Worm (Caenorhabditis elegans) whole organism, mixed stage, embryonic: Measurements from ENCODE around the gene F02E8.4.
A peak's percentile ranks its signal among the peaks of the same experiment; 100 is the strongest.

Experiments used
- M03D4.4 ChIP-seq: sonication (generic microtip); optimal IDR thresholded peaks from 2 replicates; lab custom pipeline; 2017; ENCODE audit warnings: mild to moderate bottlenecking, missing genetic modification characterization, missing compliant biosample characterization
- bed-3 ChIP-seq: fragments of 200-800 bp; sonication (Bioruptor generic); optimal IDR thresholded peaks from 3 replicates; lab custom pipeline; 2018; ENCODE audit warnings: mild to moderate bottlenecking, missing genetic modification characterization, moderate library complexity, missing compliant biosample characterization
- blmp-1 ChIP-seq: fragments of 150-350 bp; optimal IDR thresholded peaks from 2 replicates; lab custom pipeline; 2014; ENCODE audit warnings: missing biosample characterization, missing genetic modification characterization
- ceh-39 ChIP-seq: fragments of 150-350 bp; optimal IDR thresholded peaks from 2 replicates; lab custom pipeline; 2014; ENCODE audit warnings: missing biosample characterization, missing genetic modification characterization
- ceh-83 ChIP-seq: fragments of 200-800 bp; sonication (Bioruptor generic); optimal IDR thresholded peaks from 2 replicates; lab custom pipeline; 2018; ENCODE audit warnings: mild to moderate bottlenecking, missing genetic modification characterization, missing compliant biosample characterization
- ces-1 ChIP-seq: fragments of 150-350 bp; optimal IDR thresholded peaks from 2 replicates; lab custom pipeline; 2014; ENCODE audit warnings: missing biosample characterization, missing genetic modification reagents, missing genetic modification characterization
- cnd-1 ChIP-seq: fragments of 200-800 bp; sonication (Bioruptor generic); optimal IDR thresholded peaks from 2 replicates; lab custom pipeline; 2018; ENCODE audit warnings: mild to moderate bottlenecking, missing genetic modification characterization, missing compliant biosample characterization
- elt-1 ChIP-seq: sonication (generic microtip); optimal IDR thresholded peaks from 2 replicates; lab custom pipeline; 2017; ENCODE audit warnings: missing genetic modification characterization, mild to moderate bottlenecking, missing compliant biosample characterization, antibody characterized with exemption, moderate library complexity, borderline replicate concordance; ENCODE audit not compliant: insufficient read depth
- elt-3 ChIP-seq: fragments of 150-350 bp; optimal IDR thresholded peaks from 2 replicates; lab custom pipeline; 2014; ENCODE audit warnings: missing biosample characterization, missing genetic modification characterization
- ham-2 ChIP-seq: fragments of 200-800 bp; sonication (Bioruptor generic); optimal IDR thresholded peaks from 2 replicates; lab custom pipeline; 2018; ENCODE audit warnings: mild to moderate bottlenecking, missing genetic modification characterization, missing compliant biosample characterization
- lin-13 ChIP-seq: fragments of 150-350 bp; optimal IDR thresholded peaks from 2 replicates; lab custom pipeline; 2014; ENCODE audit warnings: missing biosample characterization, missing genetic modification characterization
- lin-32 ChIP-seq: fragments of 200-800 bp; sonication (Bioruptor generic); optimal IDR thresholded peaks from 2 replicates; lab custom pipeline; 2018; ENCODE audit warnings: mild to moderate bottlenecking, missing genetic modification characterization, missing compliant biosample characterization
- lsy-2 ChIP-seq: fragments of 150-350 bp; optimal IDR thresholded peaks from 2 replicates; lab custom pipeline; 2014; ENCODE audit warnings: missing biosample characterization, missing genetic modification characterization
- mab-5 ChIP-seq: fragments of 150-350 bp; optimal IDR thresholded peaks from 2 replicates; lab custom pipeline; 2014; ENCODE audit warnings: missing biosample characterization, missing genetic modification characterization
- mep-1 ChIP-seq: fragments of 150-350 bp; optimal IDR thresholded peaks from 2 replicates; lab custom pipeline; 2017; ENCODE audit warnings: missing biosample characterization, missing genetic modification reagents, missing genetic modification characterization, inconsistent platforms
- nhr-12 ChIP-seq: fragments of 150-350 bp; optimal IDR thresholded peaks from 2 replicates; lab custom pipeline; 2014; ENCODE audit warnings: missing biosample characterization, missing genetic modification characterization
- nhr-237 ChIP-seq: fragments of 150-350 bp; optimal IDR thresholded peaks from 2 replicates; lab custom pipeline; 2014; ENCODE audit warnings: missing biosample characterization, missing genetic modification characterization
- nhr-28 ChIP-seq: fragments of 150-350 bp; optimal IDR thresholded peaks from 2 replicates; lab custom pipeline; 2014; ENCODE audit warnings: missing biosample characterization, missing genetic modification characterization
- nhr-76 ChIP-seq: sonication (generic microtip); optimal IDR thresholded peaks from 2 replicates; lab custom pipeline; 2017; ENCODE audit warnings: missing biosample characterization, missing genetic modification characterization
- pha-4 ChIP-seq: fragments of 150-350 bp; optimal IDR thresholded peaks from 2 replicates; lab custom pipeline; 2018; ENCODE audit warnings: missing biosample characterization, missing genetic modification reagents, missing genetic modification characterization
- unc-120 ChIP-seq: sonication (generic microtip); optimal IDR thresholded peaks from 2 replicates; lab custom pipeline; 2017; ENCODE audit warnings: missing genetic modification characterization, missing compliant biosample characterization; ENCODE audit not compliant: poor library complexity, severe bottlenecking
- unc-39 ChIP-seq: fragments of 150-350 bp; optimal IDR thresholded peaks from 2 replicates; lab custom pipeline; 2014; ENCODE audit warnings: missing biosample characterization, missing genetic modification characterization
- unc-62 ChIP-seq: fragments of 150-350 bp; optimal IDR thresholded peaks from 2 replicates; lab custom pipeline; 2014; ENCODE audit warnings: missing biosample characterization, missing genetic modification reagents, missing genetic modification characterization
- zip-8 ChIP-seq: fragments of 150-350 bp; optimal IDR thresholded peaks from 2 replicates; lab custom pipeline; 2014; ENCODE audit warnings: missing biosample characterization, missing genetic modification characterization
- ztf-11 ChIP-seq: fragments of 150-350 bp; optimal IDR thresholded peaks from 2 replicates; lab custom pipeline; 2014; ENCODE audit warnings: missing biosample characterization, missing genetic modification characterization

F02E8.4 gene

DNA sequence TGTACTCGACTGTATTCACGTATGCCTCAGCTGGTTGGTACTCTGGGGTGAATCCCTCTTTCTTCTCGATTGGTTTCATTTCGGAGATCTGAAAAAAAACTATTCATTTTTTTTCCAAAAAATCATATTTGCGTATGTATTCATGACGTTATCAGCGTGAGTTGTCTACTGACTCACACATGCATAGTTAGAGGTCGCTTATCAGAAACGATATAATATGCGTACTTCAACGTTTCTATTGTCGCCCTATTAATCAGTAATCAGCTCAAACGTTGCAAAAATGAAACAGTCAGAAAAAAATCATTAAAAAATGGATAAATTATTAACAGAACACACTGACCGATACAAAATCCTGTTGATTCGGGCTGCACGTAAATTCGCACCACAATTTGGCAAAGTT lies 24.6 kb downstream of the F02E8.4 start:
- TF ChIP-seq zip-8 (tag; lab: Kevin White, UChicago) = no peak
- TF ChIP-seq blmp-1 (tag; lab: Kevin White, UChicago) = no peak

DNA sequence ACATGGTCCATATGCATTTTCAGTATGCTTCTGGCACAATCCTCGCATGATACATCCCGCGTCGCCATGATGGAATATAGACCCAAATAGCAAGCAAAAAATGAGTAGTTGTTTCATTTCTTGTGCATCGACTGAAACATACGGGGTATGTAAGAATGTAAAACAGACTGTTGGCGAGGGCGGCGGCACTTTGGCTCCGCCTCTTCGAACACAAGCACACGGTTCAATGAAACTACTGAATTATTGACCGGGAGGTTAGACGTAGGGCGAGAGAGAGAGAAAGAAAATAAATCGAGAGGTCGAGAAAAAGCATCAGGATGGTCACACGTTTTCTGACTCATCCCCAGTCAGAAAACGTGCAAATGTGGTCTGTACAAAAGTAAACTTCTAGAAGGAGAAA lies 26.0 kb downstream of the F02E8.4 start:
- TF ChIP-seq mep-1 (tag; lab: Kevin White, UChicago) (no peak), unc-62 (GFP tag; lab: Kevin White, UChicago) (no peak), nhr-76 (tag; lab: Kevin White, UChicago) (no peak), ceh-83 (GFP tag; lab: Kevin White, UChicago) (no peak), ztf-11 (no peak), elt-1 (tag; lab: Kevin White, UChicago) (no peak), unc-120 (tag; lab: Kevin White, UChicago) (no peak), ham-2 (GFP tag; lab: Kevin White, UChicago) (no peak), unc-39 (tag; lab: Kevin White, UChicago) (no peak)

- TF ChIP-seq elt-1 (tag; lab: Kevin White, UChicago) (no peak), lsy-2 (tag; lab: Kevin White, UChicago) (no peak), pha-4 (tag; lab: Kevin White, UChicago) (no peak), lin-32 (no peak), cnd-1 (tag; lab: Kevin White, UChicago) (no peak), lin-13 (tag; lab: Kevin White, UChicago) (no peak), elt-3 (tag; lab: Kevin White, UChicago) (no peak), nhr-28 (tag; lab: Kevin White, UChicago) (no peak), unc-62 (GFP tag; lab: Kevin White, UChicago) (no peak), zip-8 (tag; lab: Kevin White, UChicago) (no peak), M03D4.4 (tag; lab: Kevin White, UChicago) (no peak), ceh-39 (tag; lab: Kevin White, UChicago) (no peak)
Measured at ce11 chrX:4480800-4481199, 26.9 kb downstream of the F02E8.4 start.

- TF ChIP-seq zip-8 (tag; lab: Kevin White, UChicago) = no peak
- no peak for TF ChIP-seq ceh-39 (tag; lab: Kevin White, UChicago)
- no peak for TF ChIP-seq mab-5 (tag; lab: Kevin White, UChicago)
- no peak for TF ChIP-seq blmp-1 (tag; lab: Kevin White, UChicago)
- TF ChIP-seq cnd-1 (tag; lab: Kevin White, UChicago) = no peak
- TF ChIP-seq pha-4 (tag; lab: Kevin White, UChicago) = no peak
- TF ChIP-seq nhr-12 = no peak
- TF ChIP-seq elt-3 (tag; lab: Kevin White, UChicago) = no peak
Measured at ce11 chrX:4484072-4484471, 30.2 kb downstream of the F02E8.4 start.

DNA sequence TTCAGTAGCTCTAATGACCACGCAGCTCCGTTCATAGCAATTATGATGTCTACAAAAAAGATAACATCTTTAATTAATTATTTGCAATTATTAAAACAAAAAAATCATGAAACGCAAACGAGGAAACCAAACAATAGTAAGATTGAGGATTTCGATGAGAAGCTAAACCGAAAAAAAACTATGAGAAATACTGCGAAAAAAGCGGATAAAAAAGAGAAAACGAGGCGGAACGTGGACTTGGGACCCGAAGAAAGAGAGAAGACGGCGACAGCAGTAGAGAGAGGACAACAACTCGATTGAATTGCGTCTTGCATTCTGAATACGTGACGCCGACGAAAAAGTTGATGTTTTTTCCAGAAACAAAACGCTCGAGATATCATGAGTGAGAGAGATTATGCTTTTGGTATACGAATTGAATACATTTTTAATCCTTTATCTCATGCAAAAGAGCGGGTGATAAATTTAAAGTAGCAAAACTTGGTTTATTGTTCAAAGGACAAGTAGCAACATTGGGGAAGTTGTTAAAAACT lies 35.0 kb downstream of the F02E8.4 start, which contains the start of gene ncr-1:
TSS of gene ncr-1 (minus strand) at position 51 of the 530 bp plus-strand sequence.
- TF ChIP-seq lin-32 (no peak), ces-1 (GFP tag; lab: Kevin White, UChicago) (peak; percentile 8), lin-13 (tag; lab: Kevin White, UChicago) (no peak)
- TF ChIP-seq, all 35 proteins: peak for 1

DNA sequence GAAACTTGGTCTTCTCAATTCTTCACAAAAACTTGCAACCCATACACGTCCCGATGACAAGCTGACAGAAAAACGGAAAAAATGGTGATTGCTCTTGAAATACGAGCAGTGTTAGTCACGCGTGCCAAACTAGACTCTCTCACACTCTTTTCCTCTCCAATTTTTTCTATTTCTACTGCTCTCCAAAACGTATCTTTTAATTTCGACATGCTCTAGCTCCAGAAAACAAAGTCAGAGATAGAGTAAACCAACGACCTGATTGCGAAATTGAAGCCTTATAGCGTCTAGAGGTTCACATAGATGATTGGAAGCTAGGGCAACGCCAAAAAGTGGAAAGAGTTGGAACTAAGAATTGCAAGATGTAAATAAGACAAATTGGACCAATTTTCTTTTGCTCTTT lies 36.5 kb downstream of the F02E8.4 start:
- TF ChIP-seq cnd-1 (tag; lab: Kevin White, UChicago) (no peak), ces-1 (GFP tag; lab: Kevin White, UChicago) (peak; percentile 15)

DNA sequence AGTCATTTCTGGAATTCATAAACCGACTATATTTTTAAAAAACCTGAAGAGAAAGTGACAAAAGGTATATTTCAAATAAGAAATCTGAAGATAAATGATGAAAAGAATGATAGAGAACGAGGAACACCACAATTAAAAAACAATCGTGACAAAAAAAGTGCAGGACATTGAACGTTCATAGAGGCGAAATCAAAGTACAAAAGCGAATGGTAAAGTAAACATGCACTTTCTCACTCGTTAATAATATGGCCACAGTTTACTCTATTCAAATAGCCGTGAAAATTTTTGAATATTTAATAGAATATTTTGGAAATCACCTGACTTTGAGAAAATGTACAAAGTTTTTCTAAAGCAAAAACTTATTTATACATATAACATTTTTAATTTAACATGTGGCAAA lies 38.3 kb downstream of the F02E8.4 start, which contains the start of gene F46H6.5:
TSS of gene F46H6.5 (minus strand) at position 10 of the 400 bp plus-strand sequence.
- no peak for TF ChIP-seq elt-1 (tag; lab: Kevin White, UChicago)
- TF ChIP-seq bed-3 (GFP tag; lab: Kevin White, UChicago) = no peak
- no peak for TF ChIP-seq nhr-237 (tag; lab: Kevin White, UChicago)
- no peak for TF ChIP-seq blmp-1 (tag; lab: Kevin White, UChicago)
- no peak for TF ChIP-seq nhr-12
- no peak for TF ChIP-seq unc-120 (tag; lab: Kevin White, UChicago)
- TF ChIP-seq nhr-76 (tag; lab: Kevin White, UChicago) = no peak
